Fruit fly (Drosophila melanogaster) whole organism, prepupa: ENCODE measurements around the gene CG12951.

Experiments
- Blimp-1 ChIP-seq: fragments of 200-800 bp; sonication (Bioruptor generic); optimal IDR thresholded peaks from 3 replicates; lab custom pipeline; 2017; ENCODE audit warnings: missing biosample characterization, missing genetic modification characterization, mild to moderate bottlenecking, moderate library complexity, missing genetic modification reagents
- CG11762 ChIP-seq: fragments of 200-800 bp; sonication (Bioruptor generic); optimal IDR thresholded peaks from 3 replicates; lab custom pipeline; 2016; ENCODE audit warnings: missing biosample characterization, missing genetic modification characterization; ENCODE audit not compliant: insufficient read depth
- CG15336 ChIP-seq: fragments of 200-800 bp; sonication (Bioruptor generic); IDR thresholded peaks from 2 replicates; pipeline ENCODE4 v1.3.6; 2022; ENCODE audit warnings: missing biosample characterization, missing genetic modification characterization
- CG31627 ChIP-seq: fragments of 200-800 bp; sonication (Bioruptor generic); optimal IDR thresholded peaks from 3 replicates; lab custom pipeline; 2016; ENCODE audit warnings: missing biosample characterization, missing genetic modification characterization
- CG32006 ChIP-seq: fragments of 200-800 bp; sonication (Bioruptor generic); optimal IDR thresholded peaks from 3 replicates; lab custom pipeline; 2017; ENCODE audit warnings: missing biosample characterization, mild to moderate bottlenecking, missing genetic modification characterization
- CG34406 ChIP-seq: fragments of 200-800 bp; sonication (Bioruptor generic); optimal IDR thresholded peaks from 3 replicates; lab custom pipeline; 2016; ENCODE audit warnings: missing biosample characterization, missing genetic modification characterization
- CG4318 ChIP-seq: fragments of 200-800 bp; sonication (Bioruptor generic); optimal IDR thresholded peaks from 3 replicates; lab custom pipeline; 2017; ENCODE audit warnings: missing biosample characterization, mild to moderate bottlenecking, missing genetic modification characterization
- CG6163 ChIP-seq: fragments of 200-800 bp; sonication (Bioruptor generic); IDR thresholded peaks from 3 replicates; pipeline ENCODE4 v1.3.6; 2022; ENCODE audit warnings: missing biosample characterization, missing genetic modification characterization
- CG6792 ChIP-seq: fragments of 200-800 bp; sonication (Bioruptor generic); optimal IDR thresholded peaks from 3 replicates; lab custom pipeline; 2016; ENCODE audit warnings: missing biosample characterization, missing genetic modification characterization
- CG6808 ChIP-seq: fragments of 200-800 bp; sonication (Bioruptor generic); optimal IDR thresholded peaks from 3 replicates; lab custom pipeline; 2017; ENCODE audit warnings: missing biosample characterization, missing genetic modification characterization, mild to moderate bottlenecking, moderate library complexity, missing genetic modification reagents
- CG6854 ChIP-seq: fragments of 200-800 bp; sonication (Bioruptor generic); optimal IDR thresholded peaks from 2 replicates; lab custom pipeline; 2017; ENCODE audit warnings: missing biosample characterization, mild to moderate bottlenecking, missing genetic modification characterization
- CG8119 ChIP-seq: fragments of 200-800 bp; sonication (Bioruptor generic); IDR thresholded peaks from 3 replicates; pipeline ENCODE4 v1.3.6; 2022; ENCODE audit warnings: missing biosample characterization, missing genetic modification characterization
- CG8319 ChIP-seq: fragments of 200-800 bp; sonication (Bioruptor generic); optimal IDR thresholded peaks from 3 replicates; lab custom pipeline; 2016; ENCODE audit warnings: missing biosample characterization, missing genetic modification characterization
- CG8632 ChIP-seq: fragments of 200-800 bp; sonication (Bioruptor generic); optimal IDR thresholded peaks from 3 replicates; lab custom pipeline; 2016; ENCODE audit warnings: missing biosample characterization, missing genetic modification characterization
- Eip75B ChIP-seq: fragments of 200-800 bp; sonication (Bioruptor generic); optimal IDR thresholded peaks from 3 replicates; lab custom pipeline; 2016; ENCODE audit warnings: missing biosample characterization, missing genetic modification characterization
- Eip78C ChIP-seq: fragments of 200-800 bp; sonication (Bioruptor generic); peaks from one replicate; lab custom pipeline; 2016; ENCODE audit warnings: missing biosample characterization, missing genetic modification characterization
- Eip93F ChIP-seq: fragments of 200-800 bp; sonication (Bioruptor generic); optimal IDR thresholded peaks from 2 replicates; lab custom pipeline; 2016; ENCODE audit warnings: missing biosample characterization, mild to moderate bottlenecking, missing genetic modification characterization
- Ets21C ChIP-seq: fragments of 200-800 bp; sonication (Bioruptor generic); optimal IDR thresholded peaks from 3 replicates; lab custom pipeline; 2016; ENCODE audit warnings: missing biosample characterization, missing genetic modification characterization
- Hr39 ChIP-seq: fragments of 200-800 bp; sonication (Bioruptor generic); optimal IDR thresholded peaks from 2 replicates; lab custom pipeline; 2016; ENCODE audit warnings: missing biosample characterization, missing genetic modification characterization
- Hr4 ChIP-seq: fragments of 200-800 bp; sonication (Bioruptor generic); optimal IDR thresholded peaks from 3 replicates; lab custom pipeline; 2016; ENCODE audit warnings: missing biosample characterization, missing genetic modification characterization
- Lpt ChIP-seq: fragments of 200-800 bp; sonication (Bioruptor generic); optimal IDR thresholded peaks from 3 replicates; lab custom pipeline; 2016; ENCODE audit warnings: missing biosample characterization, missing genetic modification characterization
- Sox14 ChIP-seq: fragments of 200-800 bp; sonication (Bioruptor generic); optimal IDR thresholded peaks from 3 replicates; lab custom pipeline; 2016; ENCODE audit warnings: missing biosample characterization, missing genetic modification characterization
- Sox15 ChIP-seq: fragments of 200-800 bp; sonication (Bioruptor generic); optimal IDR thresholded peaks from 3 replicates; lab custom pipeline; 2016; ENCODE audit warnings: missing biosample characterization, missing genetic modification characterization
- acj6 ChIP-seq: fragments of 200-800 bp; sonication (Bioruptor generic); optimal IDR thresholded peaks from 3 replicates; lab custom pipeline; 2016; ENCODE audit warnings: missing biosample characterization, missing genetic modification characterization
- dac ChIP-seq: fragments of 200-800 bp; sonication (Bioruptor generic); optimal IDR thresholded peaks from 2 replicates; lab custom pipeline; 2017; ENCODE audit warnings: missing biosample characterization, mild to moderate bottlenecking, missing genetic modification characterization
- esn ChIP-seq: fragments of 200-800 bp; sonication (Bioruptor generic); optimal IDR thresholded peaks from 2 replicates; lab custom pipeline; 2016; ENCODE audit warnings: missing biosample characterization, mild to moderate bottlenecking, missing genetic modification characterization, moderate library complexity
- fd59A ChIP-seq: fragments of 200-800 bp; sonication (Bioruptor generic); optimal IDR thresholded peaks from 2 replicates; lab custom pipeline; 2017; ENCODE audit warnings: missing biosample characterization, mild to moderate bottlenecking, missing genetic modification characterization, missing genetic modification reagents
- fd85E ChIP-seq: fragments of 200-800 bp; sonication (Bioruptor generic); optimal IDR thresholded peaks from 3 replicates; lab custom pipeline; 2016; ENCODE audit warnings: missing biosample characterization, missing genetic modification characterization
- fkh ChIP-seq: fragments of 200-800 bp; sonication (Bioruptor generic); optimal IDR thresholded peaks from 3 replicates; lab custom pipeline; 2017; ENCODE audit warnings: missing biosample characterization, mild to moderate bottlenecking, missing genetic modification characterization, moderate library complexity
- lz ChIP-seq: fragments of 200-800 bp; sonication (Bioruptor generic); optimal IDR thresholded peaks from 3 replicates; lab custom pipeline; 2016; ENCODE audit warnings: missing biosample characterization, missing genetic modification characterization
- net ChIP-seq: fragments of 200-800 bp; sonication (Bioruptor generic); optimal IDR thresholded peaks from 3 replicates; lab custom pipeline; 2016; ENCODE audit warnings: missing biosample characterization, missing genetic modification characterization
- spab ChIP-seq: fragments of 200-800 bp; sonication (Bioruptor generic); optimal IDR thresholded peaks from 2 replicates; lab custom pipeline; 2017; ENCODE audit warnings: missing biosample characterization, mild to moderate bottlenecking, missing genetic modification characterization, missing genetic modification reagents
- ss ChIP-seq, 2 experiments: fragments of 200-800 bp; sonication (Bioruptor generic); optimal IDR thresholded peaks; 2 replicates in 1 of 2; 3 replicates in 1 of 2; lab custom pipeline; 2017 to 2018; ENCODE audit warnings: mild to moderate bottlenecking in 2 of 2, missing biosample characterization in 2 of 2, missing genetic modification characterization in 2 of 2, moderate library complexity in 1 of 2
- svp ChIP-seq: fragments of 200-800 bp; sonication (Bioruptor generic); peaks from one replicate; lab custom pipeline; 2016; ENCODE audit warnings: missing biosample characterization, missing genetic modification characterization
- topi ChIP-seq: fragments of 200-800 bp; sonication (Bioruptor generic); optimal IDR thresholded peaks from 3 replicates; lab custom pipeline; 2016; ENCODE audit warnings: missing biosample characterization, missing genetic modification characterization
- vri ChIP-seq: fragments of 200-800 bp; sonication (Bioruptor generic); optimal IDR thresholded peaks from 3 replicates; lab custom pipeline; 2016; ENCODE audit warnings: missing biosample characterization, mild to moderate bottlenecking, missing genetic modification characterization

The CG12951 gene

dm6 chr3R:9344791-9345208 lies 14.7 kb upstream of the CG12951 start (continued):
- peak; percentile 22 for TF ChIP-seq esn
- TF ChIP-seq CG15336 (GFP tag; lab: Robert Waterston, UW), result peak; percentile 78
- peak; percentile 32 for TF ChIP-seq CG31627
- peak; percentile 26 for TF ChIP-seq Hr39
- TF ChIP-seq net (GFP tag; lab: Kevin White, UChicago), result peak; percentile 42
- TF ChIP-seq CG32006, result peak; percentile 51
- no peak for TF ChIP-seq spab
- TF ChIP-seq lz (GFP tag; lab: Kevin White, UChicago), result no peak
- no peak for TF ChIP-seq CG6854 (GFP tag; lab: Kevin White, UChicago)
- TF ChIP-seq Sox15, result no peak
- no peak for TF ChIP-seq CG8319 (GFP tag; lab: Kevin White, UChicago)
- peak; percentile 8 for TF ChIP-seq CG6792 (GFP tag; lab: Kevin White, UChicago)
- no peak for TF ChIP-seq CG6808
- peak; percentile 29 for TF ChIP-seq CG34406 (GFP tag; lab: Kevin White, UChicago)
- TF ChIP-seq dac (GFP tag; lab: Kevin White, UChicago), result no peak
- no peak for TF ChIP-seq Blimp-1
- no peak for TF ChIP-seq Ets21C (GFP tag; lab: Kevin White, UChicago)
- TF ChIP-seq CG6163 (GFP tag; lab: Robert Waterston, UW), result peak; percentile 52; the same call in 1 of the 3 replicates
- no peak for TF ChIP-seq Eip93F
- TF ChIP-seq CG8632 (GFP tag; lab: Kevin White, UChicago), result no peak
- TF ChIP-seq fd59A (GFP tag; lab: Kevin White, UChicago), result no peak
- TF ChIP-seq CG4318 (GFP tag; lab: Kevin White, UChicago), result no peak

- TF ChIP-seq CG6854 (GFP tag; lab: Kevin White, UChicago), result peak; percentile 2
- TF ChIP-seq CG8632 (GFP tag; lab: Kevin White, UChicago), result peak; percentile 5
- peak; percentile 23 for TF ChIP-seq Eip78C
- no peak for TF ChIP-seq Hr4 (GFP tag; lab: Kevin White, UChicago)
- TF ChIP-seq acj6, result no peak
- peak; percentile 11 for TF ChIP-seq Eip93F
- peak; percentile 97 for TF ChIP-seq svp
- TF ChIP-seq fkh (GFP tag; lab: Kevin White, UChicago), result peak; percentile 89
- peak; percentile 60 for TF ChIP-seq Eip75B (GFP tag; lab: Kevin White, UChicago)
- TF ChIP-seq Hr39, result no peak
- TF ChIP-seq ss (GFP tag; optimal IDR thresholded peaks at IDR 0.05; lab: Kevin White, UChicago), result peak in 1 of 2 experiments; percentile 34
These were observed 14.2 kb upstream of the CG12951 start for dm6 chr3R:9344186-9344790.

- TF ChIP-seq Blimp-1 (no peak), acj6 (no peak), CG11762 (GFP tag; lab: Kevin White, UChicago) (no peak), CG8119 (GFP tag; lab: Robert Waterston, UW) (no peak), vri (GFP tag; lab: Kevin White, UChicago) (no peak), fd85E (no peak), fkh (GFP tag; lab: Kevin White, UChicago) (no peak), CG6808 (no peak), Hr4 (GFP tag; lab: Kevin White, UChicago) (no peak), Sox14 (no peak), CG8319 (GFP tag; lab: Kevin White, UChicago) (no peak), Eip93F (no peak), CG6792 (GFP tag; lab: Kevin White, UChicago) (no peak), Lpt (GFP tag; lab: Kevin White, UChicago) (no peak), topi (GFP tag; lab: Kevin White, UChicago) (no peak), fd59A (GFP tag; lab: Kevin White, UChicago) (no peak), CG4318 (GFP tag; lab: Kevin White, UChicago) (no peak)
- TF ChIP-seq, all 60 proteins: peak for 0
These were observed 13.5 kb upstream of the CG12951 start for dm6 chr3R:9343645-9344044.
